Worm (Caenorhabditis elegans) whole organism, late embryonic: ENCODE results near the gene F11C7.7.
A peak's percentile ranks its signal among the peaks of the same experiment; 100 is the strongest.

Experiments
- F13H6.1 ChIP-seq: sonication (generic microtip); optimal IDR thresholded peaks from 2 replicates; lab custom pipeline; 2016; ENCODE audit warnings: missing genetic modification characterization, missing compliant biosample characterization
- K02D7.2 ChIP-seq: sonication (generic microtip); optimal IDR thresholded peaks from 2 replicates; lab custom pipeline; 2017; ENCODE audit warnings: mild to moderate bottlenecking, missing genetic modification characterization, missing compliant biosample characterization
- K09A11.1 ChIP-seq: sonication (generic microtip); optimal IDR thresholded peaks from 2 replicates; lab custom pipeline; 2017; ENCODE audit warnings: antibody characterized with exemption, mild to moderate bottlenecking, missing genetic modification characterization, missing compliant biosample characterization; ENCODE audit not compliant: insufficient read depth
- T23F11.4 ChIP-seq: fragments of 200-800 bp; sonication (Bioruptor generic); optimal IDR thresholded peaks from 2 replicates; lab custom pipeline; 2018; ENCODE audit warnings: mild to moderate bottlenecking, missing genetic modification characterization, missing compliant biosample characterization
- ama-1 ChIP-seq: fragments of 150-350 bp; optimal IDR thresholded peaks from 2 replicates; lab custom pipeline; 2014
- ceh-14 ChIP-seq: sonication (generic microtip); optimal IDR thresholded peaks from 2 replicates; lab custom pipeline; 2016; ENCODE audit warnings: missing genotype, missing genetic modification characterization, missing compliant biosample characterization
- ceh-18 ChIP-seq: sonication (generic microtip); optimal IDR thresholded peaks from 2 replicates; lab custom pipeline; 2016; ENCODE audit warnings: missing genetic modification characterization, missing compliant biosample characterization
- ceh-2 ChIP-seq: sonication (generic microtip); optimal IDR thresholded peaks from 2 replicates; lab custom pipeline; 2016; ENCODE audit warnings: missing genotype, missing genetic modification characterization, missing compliant biosample characterization
- ceh-24 ChIP-seq: sonication (generic microtip); optimal IDR thresholded peaks from 2 replicates; lab custom pipeline; 2016; ENCODE audit warnings: mild to moderate bottlenecking, missing genetic modification characterization, missing compliant biosample characterization
- ceh-31 ChIP-seq: sonication (generic microtip); optimal IDR thresholded peaks from 2 replicates; lab custom pipeline; 2016; ENCODE audit warnings: missing genetic modification characterization, missing compliant biosample characterization
- ceh-34 ChIP-seq: sonication (generic microtip); optimal IDR thresholded peaks from 2 replicates; lab custom pipeline; 2016; ENCODE audit warnings: mild to moderate bottlenecking, missing genetic modification characterization, missing compliant biosample characterization
- ceh-48 ChIP-seq: sonication (generic microtip); optimal IDR thresholded peaks from 2 replicates; lab custom pipeline; 2016; ENCODE audit warnings: missing genetic modification characterization, inconsistent platforms, missing compliant biosample characterization
- ceh-6 ChIP-seq: fragments of 200-800 bp; sonication (Bioruptor generic); optimal IDR thresholded peaks from 2 replicates; lab custom pipeline; 2018; ENCODE audit warnings: mild to moderate bottlenecking, missing genetic modification characterization, missing compliant biosample characterization
- dmd-4 ChIP-seq: sonication (generic microtip); optimal IDR thresholded peaks from 2 replicates; lab custom pipeline; 2016; ENCODE audit warnings: borderline replicate concordance, missing genetic modification characterization, missing compliant biosample characterization
- elt-2 ChIP-seq: sonication (generic microtip); optimal IDR thresholded peaks from 2 replicates; lab custom pipeline; 2016; ENCODE audit warnings: missing genetic modification reagents, missing genetic modification characterization, missing compliant biosample characterization
- elt-4 ChIP-seq: sonication (generic microtip); optimal IDR thresholded peaks from 2 replicates; lab custom pipeline; 2016; ENCODE audit warnings: missing genetic modification characterization, missing compliant biosample characterization
- ets-4 ChIP-seq: sonication (generic microtip); optimal IDR thresholded peaks from 2 replicates; lab custom pipeline; 2016; ENCODE audit warnings: missing genetic modification characterization, missing compliant biosample characterization
- eyg-1 ChIP-seq: sonication (generic microtip); optimal IDR thresholded peaks from 2 replicates; lab custom pipeline; 2016; ENCODE audit warnings: missing genotype, missing genetic modification characterization, missing compliant biosample characterization
- fax-1 ChIP-seq: sonication (generic microtip); optimal IDR thresholded peaks from 2 replicates; lab custom pipeline; 2016; ENCODE audit warnings: missing genotype, missing genetic modification characterization, missing compliant biosample characterization
- fkh-6 ChIP-seq: sonication (generic microtip); optimal IDR thresholded peaks from 2 replicates; lab custom pipeline; 2016; ENCODE audit warnings: missing genetic modification characterization, missing compliant biosample characterization
- gmeb-2 ChIP-seq: sonication (generic microtip); optimal IDR thresholded peaks from 2 replicates; lab custom pipeline; 2016; ENCODE audit warnings: missing genetic modification characterization, inconsistent platforms, missing compliant biosample characterization
- hlh-15 ChIP-seq: sonication (generic microtip); optimal IDR thresholded peaks from 2 replicates; lab custom pipeline; 2016; ENCODE audit warnings: missing genetic modification characterization, missing compliant biosample characterization
- hlh-30 ChIP-seq: sonication (generic microtip); optimal IDR thresholded peaks from 2 replicates; lab custom pipeline; 2017; ENCODE audit warnings: antibody characterized with exemption, missing genetic modification characterization, missing compliant biosample characterization; ENCODE audit not compliant: insufficient read depth
- hlh-8 ChIP-seq: sonication (generic microtip); optimal IDR thresholded peaks from 2 replicates; lab custom pipeline; 2016; ENCODE audit warnings: missing genotype, missing genetic modification characterization, missing compliant biosample characterization
- madf-2 ChIP-seq: sonication (generic microtip); optimal IDR thresholded peaks from 2 replicates; lab custom pipeline; 2017; ENCODE audit warnings: missing genetic modification characterization, missing compliant biosample characterization
- mec-3 ChIP-seq: sonication (generic microtip); optimal IDR thresholded peaks from 2 replicates; lab custom pipeline; 2016; ENCODE audit warnings: borderline replicate concordance, missing genetic modification characterization, missing compliant biosample characterization
- nfya-1 ChIP-seq: sonication (generic microtip); optimal IDR thresholded peaks from 2 replicates; lab custom pipeline; 2017; ENCODE audit warnings: missing genetic modification characterization, mild to moderate bottlenecking, missing compliant biosample characterization, antibody characterized with exemption, moderate library complexity
- nhr-11 ChIP-seq: fragments of 150-350 bp; optimal IDR thresholded peaks from 2 replicates; lab custom pipeline; 2014; ENCODE audit warnings: missing biosample characterization, missing genetic modification characterization
- npax-4 ChIP-seq: sonication (generic microtip); optimal IDR thresholded peaks from 2 replicates; lab custom pipeline; 2016; ENCODE audit warnings: missing genetic modification characterization, missing compliant biosample characterization
- odd-2 ChIP-seq: sonication (generic microtip); optimal IDR thresholded peaks from 2 replicates; lab custom pipeline; 2017; ENCODE audit warnings: antibody characterized with exemption, mild to moderate bottlenecking, missing genetic modification characterization, missing compliant biosample characterization
- ref-2 ChIP-seq: sonication (generic microtip); optimal IDR thresholded peaks from 2 replicates; lab custom pipeline; 2016; ENCODE audit warnings: missing genetic modification characterization, missing compliant biosample characterization
- rnt-1 ChIP-seq: sonication (generic microtip); optimal IDR thresholded peaks from 2 replicates; lab custom pipeline; 2016; ENCODE audit warnings: missing genetic modification characterization, missing compliant biosample characterization
- sdc-2 ChIP-seq: sonication (generic microtip); optimal IDR thresholded peaks from 2 replicates; lab custom pipeline; 2016; ENCODE audit warnings: missing genotype, missing genetic modification characterization, missing compliant biosample characterization
- sox-4 ChIP-seq: sonication (generic microtip); optimal IDR thresholded peaks from 2 replicates; lab custom pipeline; 2017; ENCODE audit warnings: mild to moderate bottlenecking, missing genetic modification characterization, inconsistent platforms, missing compliant biosample characterization
- syd-9 ChIP-seq: sonication (generic microtip); optimal IDR thresholded peaks from 2 replicates; lab custom pipeline; 2016; ENCODE audit warnings: mild to moderate bottlenecking, missing genetic modification characterization, moderate library complexity, missing compliant biosample characterization
- tbx-2 ChIP-seq: sonication (generic microtip); optimal IDR thresholded peaks from 2 replicates; lab custom pipeline; 2016; ENCODE audit warnings: missing genetic modification characterization, missing compliant biosample characterization
- unc-42 ChIP-seq: sonication (generic microtip); optimal IDR thresholded peaks from 2 replicates; lab custom pipeline; 2016; ENCODE audit warnings: missing genotype, missing genetic modification characterization, missing compliant biosample characterization
- unc-55 ChIP-seq: sonication (generic microtip); optimal IDR thresholded peaks from 2 replicates; lab custom pipeline; 2017; ENCODE audit warnings: missing biosample characterization, missing genetic modification reagents, missing genetic modification characterization
- zip-5 ChIP-seq: sonication (generic microtip); optimal IDR thresholded peaks from 2 replicates; lab custom pipeline; 2016; ENCODE audit warnings: missing genetic modification characterization, missing compliant biosample characterization
- ztf-16 ChIP-seq: sonication (generic microtip); optimal IDR thresholded peaks from 2 replicates; lab custom pipeline; 2017; ENCODE audit warnings: missing genetic modification characterization, missing compliant biosample characterization

Gene F11C7.7

DNA sequence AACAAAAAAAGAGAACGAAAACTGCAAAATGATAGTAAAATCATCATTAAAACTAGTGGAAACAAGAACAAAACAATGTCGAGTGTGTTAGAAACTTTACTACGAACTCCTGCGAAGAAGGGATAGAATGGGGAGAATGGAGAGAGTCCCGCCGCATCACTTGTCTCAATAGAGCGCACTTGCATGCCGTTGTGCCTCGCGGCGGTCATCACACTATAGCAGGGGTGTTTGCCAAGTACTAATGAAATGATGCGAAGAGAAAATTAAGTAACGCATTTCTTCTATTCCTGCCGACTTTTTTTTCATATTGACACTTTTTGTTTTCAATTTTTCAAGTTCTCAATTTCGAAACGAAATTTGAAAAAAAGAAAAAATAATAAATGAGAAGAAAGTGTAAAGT lies 6.2 kb upstream of the F11C7.7 start:
- TF ChIP-seq ceh-6 (GFP tag; lab: Kevin White, UChicago) (no peak), ceh-34 (tag; lab: Kevin White, UChicago) (peak; percentile 21), ama-1 (lab: Kevin White, UChicago) (no peak), syd-9 (tag; lab: Kevin White, UChicago) (peak; percentile 24), tbx-2 (tag; lab: Kevin White, UChicago) (peak; percentile 56), madf-2 (no peak), unc-55 (GFP tag; lab: Kevin White, UChicago) (peak; percentile 43), ceh-18 (peak; percentile 56), ceh-14 (tag; lab: Kevin White, UChicago) (peak; percentile 67), ceh-48 (no peak), hlh-15 (tag; lab: Kevin White, UChicago) (no peak), rnt-1 (tag; lab: Kevin White, UChicago) (peak; percentile 29), sdc-2 (peak; percentile 75), mec-3 (no peak), nfya-1 (tag; lab: Kevin White, UChicago) (peak; percentile 36), hlh-30 (tag; lab: Kevin White, UChicago) (peak; percentile 67), ceh-31 (peak; percentile 72), ref-2 (peak; percentile 9), unc-42 (tag; lab: Kevin White, UChicago) (peak; percentile 91)
- TF ChIP-seq, all 69 proteins: peak for 13

DNA sequence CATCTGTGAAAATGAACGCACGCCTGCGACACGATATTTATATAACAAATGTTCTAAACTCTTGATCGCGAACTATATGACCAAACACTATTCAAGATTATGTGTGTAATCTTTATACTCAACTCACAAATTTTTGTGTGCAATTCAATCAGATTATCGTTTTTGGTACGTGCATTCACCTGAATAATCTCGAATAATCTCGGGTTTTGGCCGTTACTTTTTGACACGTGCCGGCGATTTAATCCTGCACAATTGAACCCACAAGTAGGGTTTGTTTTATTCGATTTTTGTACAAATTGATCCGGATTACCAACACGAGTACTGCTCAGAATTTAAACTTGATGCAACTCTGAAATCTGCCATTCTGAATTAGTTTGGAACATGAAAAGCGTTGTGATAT lies 1.9 kb upstream of the F11C7.7 start, which contains the start of the genes vap-1 and F11C7.2:
vap-1 (minus strand) TSS at position 101 of the 400 bp plus-strand sequence.
F11C7.2 (plus strand) TSS at position 359 of the 400 bp plus-strand sequence.
- TF ChIP-seq ets-4 (tag; lab: Kevin White, UChicago) (no peak), ceh-2 (tag; lab: Kevin White, UChicago) (no peak), hlh-15 (tag; lab: Kevin White, UChicago) (no peak), elt-4 (tag; lab: Kevin White, UChicago) (no peak), ref-2 (no peak), ceh-24 (no peak), T23F11.4 (GFP tag; lab: Kevin White, UChicago) (no peak)

- TF ChIP-seq dmd-4 (tag; lab: Kevin White, UChicago) = no peak
- TF ChIP-seq gmeb-2 (tag; lab: Kevin White, UChicago) = no peak
- no peak for TF ChIP-seq ref-2
- no peak for TF ChIP-seq K09A11.1 (tag; lab: Kevin White, UChicago)
- TF ChIP-seq ceh-34 (tag; lab: Kevin White, UChicago) = no peak
- no peak for TF ChIP-seq K02D7.2
- no peak for TF ChIP-seq F13H6.1 (tag; lab: Kevin White, UChicago)
- no peak for TF ChIP-seq hlh-8 (tag; lab: Kevin White, UChicago)
- no peak for TF ChIP-seq odd-2
- TF ChIP-seq fax-1 (tag; lab: Kevin White, UChicago) = no peak
- TF ChIP-seq ceh-6 (GFP tag; lab: Kevin White, UChicago) = no peak
- TF ChIP-seq nhr-11 (tag; lab: Kevin White, UChicago) = no peak
- TF ChIP-seq, all 69 proteins: peak for 0
Measured at ce11 chrX:17400425-17400824, 2.0 kb downstream of the F11C7.7 start.

- no peak for TF ChIP-seq eyg-1 (tag; lab: Kevin White, UChicago)
- no peak for TF ChIP-seq zip-5 (tag; lab: Kevin White, UChicago)
- TF ChIP-seq npax-4 = no peak
- no peak for TF ChIP-seq hlh-8 (tag; lab: Kevin White, UChicago)
- TF ChIP-seq sox-4 (tag; lab: Kevin White, UChicago) = no peak
- TF ChIP-seq unc-55 (GFP tag; lab: Kevin White, UChicago) = no peak
- no peak for TF ChIP-seq elt-2
- no peak for TF ChIP-seq dmd-4 (tag; lab: Kevin White, UChicago)
- no peak for TF ChIP-seq fkh-6 (tag; lab: Kevin White, UChicago)
- TF ChIP-seq F13H6.1 (tag; lab: Kevin White, UChicago) = no peak
- no peak for TF ChIP-seq ceh-48
- TF ChIP-seq ceh-2 (tag; lab: Kevin White, UChicago) = no peak
- TF ChIP-seq ztf-16 (tag; lab: Kevin White, UChicago) = no peak
- TF ChIP-seq ceh-31 = no peak
Measured at ce11 chrX:17401264-17401663, 2.9 kb downstream of the F11C7.7 start, which contains the start of gene F11C7.6. Gene F11C7.6, plus strand, starts transcription at chrX:17401564.
